Worm (Caenorhabditis elegans): Measurements from ENCODE around the gene ucp-4.

The ucp-4 gene

ce11 chrV:9326903-9327302 lies 7.2 kb upstream of the ucp-4 start:
- no peak for TF ChIP-seq nhr-21 (tag; optimal IDR thresholded peaks at IDR 0.05)
- TF ChIP-seq mab-5 (tag; optimal IDR thresholded peaks at IDR 0.05), result no peak
- TF ChIP-seq C34F6.9 (tag; optimal IDR thresholded peaks at IDR 0.05), result no peak
- TF ChIP-seq nhr-23 (tag; optimal IDR thresholded peaks at IDR 0.05), result no peak
- TF ChIP-seq skn-1 (tag; optimal IDR thresholded peaks at IDR 0.05), result no peak
- TF ChIP-seq mdl-1 (tag; optimal IDR thresholded peaks at IDR 0.05), result no peak
- TF ChIP-seq ama-1 (optimal IDR thresholded peaks at IDR 0.05), result peak; percentile 45
- TF ChIP-seq elt-1 (tag; optimal IDR thresholded peaks at IDR 0.05), result no peak
- no peak for TF ChIP-seq lsy-2 (tag; optimal IDR thresholded peaks at IDR 0.05)

ce11 chrV:9327691-9328090 lies 6.4 kb upstream of the ucp-4 start:
- no peak for TF ChIP-seq zag-1 (tag; optimal IDR thresholded peaks at IDR 0.05)
- TF ChIP-seq sma-9 (GFP tag; optimal IDR thresholded peaks at IDR 0.05), result peak; percentile 68
- TF ChIP-seq sma-9 (tag; optimal IDR thresholded peaks at IDR 0.05), result no peak
- TF ChIP-seq ztf-1 (GFP tag; conservative IDR thresholded peaks at IDR 0.05), result no peak
- TF ChIP-seq nhr-21 (tag; optimal IDR thresholded peaks at IDR 0.05), result peak; percentile 63
- no peak for TF ChIP-seq lin-13 (GFP tag; optimal IDR thresholded peaks at IDR 0.05)
- TF ChIP-seq fos-1 (tag; optimal IDR thresholded peaks at IDR 0.05), result peak; percentile 59
- TF ChIP-seq gmeb-1 (tag; optimal IDR thresholded peaks at IDR 0.05), result peak; percentile 19
- no peak for TF ChIP-seq crh-2 (tag; optimal IDR thresholded peaks at IDR 0.05)
- TF ChIP-seq aly-2 (tag; optimal IDR thresholded peaks at IDR 0.05), result no peak
- TF ChIP-seq nhr-25 (tag; optimal IDR thresholded peaks at IDR 0.05), result peak; percentile 54
- TF ChIP-seq lsy-2 (tag; optimal IDR thresholded peaks at IDR 0.05), result peak in 1 of 2 experiments; percentile 27
- no peak for TF ChIP-seq alr-1 (tag; optimal IDR thresholded peaks at IDR 0.05)
- TF ChIP-seq blmp-1 (tag; optimal IDR thresholded peaks at IDR 0.05; ENCODE audit: insufficient read depth), result peak; percentile 48
- TF ChIP-seq egl-27 (tag; optimal IDR thresholded peaks at IDR 0.05), result peak; percentile 45
- TF ChIP-seq sma-3 (GFP tag; optimal IDR thresholded peaks at IDR 0.05), result peak; percentile 8

- TF ChIP-seq nhr-77 (tag; optimal IDR thresholded peaks at IDR 0.05) (no peak), crh-2 (tag; optimal IDR thresholded peaks at IDR 0.05) (no peak), unc-62 (GFP tag; optimal IDR thresholded peaks at IDR 0.05) (no peak), nhr-6 (tag; optimal IDR thresholded peaks at IDR 0.05) (no peak), zag-1 (tag; optimal IDR thresholded peaks at IDR 0.05) (no peak), F13H6.1 (tag; optimal IDR thresholded peaks at IDR 0.05) (no peak), nhr-21 (tag; optimal IDR thresholded peaks at IDR 0.05) (no peak), ZK546.5 (tag; optimal IDR thresholded peaks at IDR 0.05) (no peak), egl-27 (tag; optimal IDR thresholded peaks at IDR 0.05) (no peak), nhr-11 (tag; optimal IDR thresholded peaks at IDR 0.05) (no peak), peb-1 (tag; optimal IDR thresholded peaks at IDR 0.05) (no peak), lin-39 (tag; optimal IDR thresholded peaks at IDR 0.05) (no peak), mbf-1 (tag; optimal IDR thresholded peaks at IDR 0.05) (no peak), elt-3 (tag; optimal IDR thresholded peaks at IDR 0.05) (no peak), nhr-10 (tag; optimal IDR thresholded peaks at IDR 0.05) (no peak), alr-1 (tag; optimal IDR thresholded peaks at IDR 0.05) (no peak), Y55F3AM.14 (GFP tag; optimal IDR thresholded peaks at IDR 0.05) (no peak), blmp-1 (tag; optimal IDR thresholded peaks at IDR 0.05; ENCODE audit: insufficient read depth) (no peak), lsy-2 (tag; optimal IDR thresholded peaks at IDR 0.05) (no peak), unc-39 (tag; optimal IDR thresholded peaks at IDR 0.05) (no peak)
Measured at ce11 chrV:9328670-9329069, 5.4 kb upstream of the ucp-4 start, which contains the start of gene K07B1.4. Gene K07B1.4, plus strand, starts transcription at chrV:9328970.

- no peak for TF ChIP-seq ztf-1 (GFP tag; conservative IDR thresholded peaks at IDR 0.05)
- TF ChIP-seq ztf-11 (tag; optimal IDR thresholded peaks at IDR 0.05), result no peak
- TF ChIP-seq nhr-129 (tag; optimal IDR thresholded peaks at IDR 0.05), result no peak
- no peak for TF ChIP-seq sma-3 (GFP tag; optimal IDR thresholded peaks at IDR 0.05)
- no peak for TF ChIP-seq nhr-25 (tag; optimal IDR thresholded peaks at IDR 0.05)
Measured at ce11 chrV:9329245-9329979, 4.7 kb upstream of the ucp-4 start.

All from whole organism, L2 larva.